Worm (Caenorhabditis elegans): ENCODE results near the gene T22B7.8.

- TF ChIP-seq fkh-10 (GFP tag; optimal IDR thresholded peaks at IDR 0.05) (no peak), ahr-1 (tag; optimal IDR thresholded peaks at IDR 0.05) (no peak), ceh-6 (GFP tag; optimal IDR thresholded peaks at IDR 0.05) (no peak), pag-3 (tag; optimal IDR thresholded peaks at IDR 0.05; ENCODE audit: borderline replicate concordance) (no peak), hlh-15 (tag; optimal IDR thresholded peaks at IDR 0.05) (no peak), elt-2 (tag; optimal IDR thresholded peaks at IDR 0.05) (no peak), hlh-13 (GFP tag; optimal IDR thresholded peaks at IDR 0.05) (no peak), ama-1 (optimal IDR thresholded peaks at IDR 0.05) (no peak), C38D4.7 (GFP tag; optimal IDR thresholded peaks at IDR 0.05) (no peak), unc-86 (tag; optimal IDR thresholded peaks at IDR 0.05) (no peak), sox-4 (tag; optimal IDR thresholded peaks at IDR 0.05) (no peak), nhr-11 (tag; optimal IDR thresholded peaks at IDR 0.05) (no peak), ref-2 (tag; optimal IDR thresholded peaks at IDR 0.05) (no peak), sox-2 (GFP tag; IDR thresholded peaks at IDR 0.05) (no peak)
Measured at ce11 chrX:5611155-5611554, 20.6 kb upstream of the T22B7.8 start, which contains the start of gene octr-1.

Data from whole organism, late embryonic.